Worm (Caenorhabditis elegans): ENCODE data around the gene pqn-39.
A peak's percentile ranks its signal among the peaks of the same experiment; 100 is the strongest.

DNA sequence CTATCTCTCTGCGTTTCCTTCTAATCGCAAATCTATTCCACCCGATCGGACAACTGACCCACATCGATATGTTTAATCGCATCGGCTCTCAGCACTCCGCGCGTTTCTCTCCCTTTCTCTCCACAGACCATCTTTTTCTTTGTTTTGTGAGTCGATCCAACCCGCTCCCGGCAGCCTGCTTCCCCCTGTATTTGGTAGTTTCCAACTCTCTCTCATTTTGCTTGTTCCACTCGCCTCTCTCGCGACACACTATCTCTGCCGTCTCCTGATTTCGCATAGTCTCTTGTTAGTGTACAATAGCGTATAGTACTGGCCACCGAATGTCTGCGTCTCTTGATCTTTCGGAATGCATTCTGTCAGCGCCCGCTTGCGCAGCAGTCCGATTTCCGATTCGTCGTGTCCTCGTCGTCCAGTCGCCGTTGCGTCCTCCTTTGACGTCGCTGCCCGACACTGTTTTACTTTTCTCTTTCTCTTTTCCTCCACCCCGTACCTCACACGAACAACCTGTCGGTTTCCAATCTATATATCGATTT lies 17.8 kb downstream of the pqn-39 start:
- no peak for TF ChIP-seq nhr-76 (tag; optimal IDR thresholded peaks at IDR 0.05)
- TF ChIP-seq daf-12 (tag; optimal IDR thresholded peaks at IDR 0.05) = no peak
- TF ChIP-seq ama-1 (optimal IDR thresholded peaks at IDR 0.05) = no peak
- TF ChIP-seq nhr-43 (tag; optimal IDR thresholded peaks at IDR 0.05; ENCODE audit: poor library complexity, severe bottlenecking) = peak; percentile 64
- TF ChIP-seq nhr-11 (tag; optimal IDR thresholded peaks at IDR 0.05) = no peak

All from whole organism, L3 larva.